Fruit fly (Drosophila melanogaster): ENCODE data around the gene Rab11.

dm6 chr3R:21126673-21127284 lies 15.6 kb downstream of the Rab11 start:
- TF ChIP-seq HHEX (GFP tag; optimal IDR thresholded peaks at IDR 0.05) (no peak), CG12299 (tag; optimal IDR thresholded peaks at IDR 0.05) (no peak)

Data from whole organism, embryonic.